Worm (Caenorhabditis elegans): Measurements from ENCODE around the gene ZC449.2.
A peak's percentile ranks its signal among the peaks of the same experiment; 100 is the strongest.

ce11 chrX:4971427-4971826 lies 49.7 kb upstream of the ZC449.2 start:
- TF ChIP-seq hlh-1 (tag; optimal IDR thresholded peaks at IDR 0.05) (peak; percentile 23), cnd-1 (tag; optimal IDR thresholded peaks at IDR 0.05) (no peak), lsy-2 (tag; optimal IDR thresholded peaks at IDR 0.05) (no peak), nhr-28 (tag; optimal IDR thresholded peaks at IDR 0.05) (no peak), unc-39 (tag; optimal IDR thresholded peaks at IDR 0.05) (no peak), ztf-11 (tag; optimal IDR thresholded peaks at IDR 0.05) (no peak), elt-3 (tag; optimal IDR thresholded peaks at IDR 0.05) (no peak), sptf-1 (tag; optimal IDR thresholded peaks at IDR 0.05) (no peak), elt-1 (tag; optimal IDR thresholded peaks at IDR 0.05; ENCODE audit: borderline replicate concordance, insufficient read depth) (no peak), nhr-76 (tag; optimal IDR thresholded peaks at IDR 0.05) (no peak), unc-62 (GFP tag; optimal IDR thresholded peaks at IDR 0.05) (no peak), mab-5 (tag; optimal IDR thresholded peaks at IDR 0.05) (no peak)

Measured in whole organism, mixed stage, embryonic.